Fruit fly (Drosophila melanogaster) S2 (cell line): ENCODE data around the gene CG43800.

Source experiments
- CG8478 ChIP-seq: fragments of >200 bp; optimal IDR thresholded peaks from 2 replicates; lab custom pipeline; 2018
- CTCF ChIP-seq, 2 experiments: fragments of >200 bp; optimal IDR thresholded peaks; 2 replicates each; lab custom pipeline; 2018

DNA sequence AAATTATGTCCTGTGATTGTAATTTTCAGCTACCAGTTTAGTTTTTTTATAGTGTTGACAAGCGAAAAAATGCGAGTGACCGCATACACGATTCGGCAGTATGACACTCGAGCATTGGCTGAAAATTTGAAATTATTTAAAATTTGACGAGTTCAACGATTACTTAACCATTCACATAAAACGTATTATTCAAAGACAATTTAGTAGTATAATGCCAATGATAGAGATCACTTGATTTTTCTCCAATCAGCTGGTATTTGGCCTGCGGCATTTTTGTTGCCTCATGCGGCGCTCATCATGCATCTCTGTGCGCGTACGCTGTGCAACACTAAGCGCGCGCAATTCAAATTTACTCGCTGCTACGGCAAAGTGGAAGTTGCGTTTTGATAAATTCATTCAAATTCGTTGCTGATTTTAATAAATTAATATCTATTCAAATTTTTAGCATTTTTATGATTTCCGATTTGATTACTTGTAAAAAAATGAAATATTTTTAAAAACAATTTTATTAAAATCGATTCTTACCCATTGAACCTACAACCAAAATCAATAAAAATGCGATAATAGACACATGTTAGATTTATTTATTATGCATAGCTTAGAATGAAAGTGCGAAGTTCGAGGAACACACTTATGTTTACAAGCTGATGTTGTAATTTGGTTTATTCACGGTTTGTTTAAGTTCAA is 38.1 kb downstream of the CG43800 start, which contains the start of gene CG4497:
- TF ChIP-seq CG8478 (lab: Kevin White, UChicago) (no peak), CTCF (optimal IDR thresholded peaks at IDR 0.05; lab: Kevin White, UChicago) (peak in 1 of 2 experiments; percentile 5)
